Worm (Caenorhabditis elegans): Measurements from ENCODE around the gene gyg-2.

- TF ChIP-seq unc-62 (GFP tag; optimal IDR thresholded peaks at IDR 0.05), result no peak
- no peak for TF ChIP-seq elt-3 (tag; optimal IDR thresholded peaks at IDR 0.05)
- TF ChIP-seq ceh-90 (tag; optimal IDR thresholded peaks at IDR 0.05), result no peak
These were observed 42.9 kb upstream of the gyg-2 start, which contains the start of gene immt-2 for ce11 chrV:16788967-16789366.

Measured in whole organism, L1 larva.